Fruit fly (Drosophila melanogaster) whole organism, embryonic: Measurements from ENCODE around the gene CG14881.

Experiments
- Atf3 ChIP-seq: fragments of 200-800 bp; sonication (Bioruptor generic); optimal IDR thresholded peaks from 3 replicates; lab custom pipeline; 2016; ENCODE audit warnings: missing biosample characterization, missing genetic modification characterization
- CG10321 ChIP-seq: fragments of 200-800 bp; sonication (Bioruptor generic); IDR thresholded peaks from 2 replicates; pipeline ENCODE4 v1.3.6; 2022; ENCODE audit warnings: missing biosample characterization, missing genetic modification characterization
- CG11247 ChIP-seq: fragments of 200-800 bp; sonication (Bioruptor generic); IDR thresholded peaks from 2 replicates; pipeline ENCODE4 v1.3.6; 2022; ENCODE audit warnings: missing biosample characterization, missing genetic modification characterization
- CG11398 ChIP-seq: fragments of 200-800 bp; sonication (Bioruptor generic); optimal IDR thresholded peaks from 2 replicates; lab custom pipeline; 2016; ENCODE audit warnings: missing biosample characterization, missing genetic modification characterization
- CG15514 ChIP-seq: fragments of 200-800 bp; sonication (Bioruptor generic); optimal IDR thresholded peaks from 3 replicates; lab custom pipeline; 2017; ENCODE audit warnings: missing biosample characterization, missing genetic modification characterization, mild to moderate bottlenecking, moderate library complexity, missing genetic modification reagents
- CG18599 ChIP-seq: fragments of 200-800 bp; sonication (Bioruptor generic); optimal IDR thresholded peaks from 3 replicates; lab custom pipeline; 2017; ENCODE audit warnings: missing biosample characterization, missing genetic modification characterization, mild to moderate bottlenecking, moderate library complexity, missing genetic modification reagents
- CG32767 ChIP-seq: fragments of 200-800 bp; sonication (Bioruptor generic); IDR thresholded peaks from 2 replicates; pipeline ENCODE4 v1.3.6; 2022; ENCODE audit warnings: missing biosample characterization, missing genetic modification characterization
- CG33557 ChIP-seq: fragments of 200-800 bp; sonication (Bioruptor generic); optimal IDR thresholded peaks from 2 replicates; lab custom pipeline; 2019; ENCODE audit warnings: missing biosample characterization, mild to moderate bottlenecking, missing genetic modification characterization, moderate library complexity
- CG3847 ChIP-seq: fragments of 200-800 bp; sonication (Bioruptor generic); IDR thresholded peaks from 2 replicates; pipeline ENCODE4 v1.3.6; 2022; ENCODE audit warnings: missing biosample characterization, missing genetic modification characterization
- CG3995 ChIP-seq: fragments of 200-800 bp; sonication (Bioruptor generic); optimal IDR thresholded peaks from 3 replicates; lab custom pipeline; 2016; ENCODE audit warnings: missing biosample characterization, missing genetic modification characterization
- CG4424 ChIP-seq: fragments of 200-800 bp; sonication (Bioruptor generic); optimal IDR thresholded peaks from 3 replicates; lab custom pipeline; 2016; ENCODE audit warnings: missing biosample characterization, missing genetic modification characterization
- CG4820 ChIP-seq: fragments of 200-800 bp; sonication (Bioruptor generic); optimal IDR thresholded peaks from 3 replicates; lab custom pipeline; 2016; ENCODE audit warnings: missing biosample characterization, missing genetic modification characterization
- CG6654 ChIP-seq: fragments of 200-800 bp; sonication (Bioruptor generic); optimal IDR thresholded peaks from 2 replicates; lab custom pipeline; 2017; ENCODE audit warnings: missing biosample characterization, mild to moderate bottlenecking, missing genetic modification characterization
- CG8290 ChIP-seq, 3 experiments: fragments of 200-800 bp; sonication (Bioruptor generic); optimal IDR thresholded peaks; 2 replicates each; lab custom pipeline; 2016 to 2019; ENCODE audit warnings: missing biosample characterization in 3 of 3, missing genetic modification characterization in 3 of 3, mild to moderate bottlenecking in 2 of 3, moderate library complexity in 1 of 3
- CG8924 ChIP-seq: fragments of 200-800 bp; optimal IDR thresholded peaks from 3 replicates; lab custom pipeline; 2019; ENCODE audit warnings: missing biosample characterization, mild to moderate bottlenecking, missing genetic modification characterization, moderate library complexity
- CrebB ChIP-seq: fragments of 200-800 bp; sonication (Bioruptor generic); optimal IDR thresholded peaks from 3 replicates; lab custom pipeline; 2018; ENCODE audit warnings: missing biosample characterization, mild to moderate bottlenecking, missing genetic modification characterization
- Dfd ChIP-seq, 2 experiments: fragments of >200 bp; optimal IDR thresholded peaks; 2 replicates each; lab custom pipeline; 2017; ENCODE audit warnings: missing biosample characterization in 2 of 2, missing genetic modification characterization in 2 of 2
- HLHmδ ChIP-seq: fragments of 200-800 bp; sonication (Bioruptor generic); optimal IDR thresholded peaks from 2 replicates; lab custom pipeline; 2018; ENCODE audit warnings: missing biosample characterization, mild to moderate bottlenecking, missing genetic modification characterization, moderate library complexity
- Lim3 ChIP-seq: fragments of 200-800 bp; sonication (Bioruptor generic); IDR thresholded peaks from 2 replicates; pipeline ENCODE4 v1.3.6; 2022; ENCODE audit warnings: missing biosample characterization, missing genetic modification characterization
- MBD-R2 ChIP-seq: fragments of 200-800 bp; sonication (Bioruptor generic); IDR thresholded peaks from 2 replicates; pipeline ENCODE4 v1.3.6; 2022; ENCODE audit warnings: missing biosample characterization, missing genetic modification characterization
- Mrtf ChIP-seq: fragments of 200-800 bp; sonication (Bioruptor generic); IDR thresholded peaks from 3 replicates; pipeline ENCODE4 v1.3.6; 2022; ENCODE audit warnings: missing biosample characterization, missing genetic modification characterization
- Nf-YB ChIP-seq: fragments of 200-800 bp; sonication (Bioruptor generic); optimal IDR thresholded peaks from 3 replicates; lab custom pipeline; 2019; ENCODE audit warnings: missing biosample characterization, mild to moderate bottlenecking, missing genetic modification characterization, moderate library complexity
- Nf-YC ChIP-seq: fragments of 200-800 bp; optimal IDR thresholded peaks from 3 replicates; lab custom pipeline; 2019; ENCODE audit warnings: missing biosample characterization, mild to moderate bottlenecking, missing genetic modification characterization, moderate library complexity
- Sry-δ ChIP-seq: fragments of 200-800 bp; sonication (Bioruptor generic); optimal IDR thresholded peaks from 2 replicates; lab custom pipeline; 2016; ENCODE audit warnings: missing biosample characterization, missing genetic modification characterization
- TFAM ChIP-seq: fragments of 200-800 bp; sonication (Bioruptor generic); optimal IDR thresholded peaks from 2 replicates; lab custom pipeline; 2017; ENCODE audit warnings: missing biosample characterization, missing genetic modification characterization, inconsistent platforms
- amos ChIP-seq: fragments of 200-800 bp; sonication (Bioruptor generic); IDR thresholded peaks from 2 replicates; pipeline ENCODE4 v1.3.6; 2022; ENCODE audit warnings: missing biosample characterization, missing genetic modification characterization; ENCODE audit not compliant: partially characterized antibody
- ash1 ChIP-seq: fragments of 200-800 bp; sonication (Bioruptor generic); optimal IDR thresholded peaks from 2 replicates; lab custom pipeline; 2018; ENCODE audit warnings: missing biosample characterization, mild to moderate bottlenecking, missing genetic modification characterization
- az2 ChIP-seq: fragments of 200-800 bp; sonication (Bioruptor generic); optimal IDR thresholded peaks from 3 replicates; lab custom pipeline; 2016; ENCODE audit warnings: missing biosample characterization, missing genetic modification characterization
- bcd ChIP-seq: fragments of 200-800 bp; sonication (Bioruptor generic); optimal IDR thresholded peaks from 2 replicates; lab custom pipeline; 2017; ENCODE audit warnings: missing biosample characterization, mild to moderate bottlenecking, missing genetic modification characterization
- btn ChIP-seq: fragments of 200-800 bp; sonication (Bioruptor generic); optimal IDR thresholded peaks from 2 replicates; lab custom pipeline; 2016; ENCODE audit warnings: missing biosample characterization, missing genetic modification characterization
- croc ChIP-seq: fragments of 200-800 bp; sonication (Bioruptor generic); conservative IDR thresholded peaks from 3 replicates; pipeline ENCODE4 v1.3.6; 2022; ENCODE audit warnings: missing biosample characterization, missing genetic modification characterization
- crol ChIP-seq: fragments of 200-800 bp; sonication (Bioruptor generic); IDR thresholded peaks from 2 replicates; pipeline ENCODE4 v1.3.6; 2022; ENCODE audit warnings: missing biosample characterization, missing genetic modification characterization
- crp ChIP-seq, 2 experiments: fragments of 200-800 bp; sonication (Bioruptor generic); optimal IDR thresholded peaks; 2 replicates in 1 of 2; 3 replicates in 1 of 2; lab custom pipeline; 2017; ENCODE audit warnings: missing biosample characterization in 2 of 2, missing genetic modification characterization in 2 of 2, mild to moderate bottlenecking in 1 of 2, moderate library complexity in 1 of 2
- dimm ChIP-seq: fragments of 200-800 bp; sonication (Bioruptor generic); IDR thresholded peaks from 2 replicates; pipeline ENCODE4 v1.3.6; 2022; ENCODE audit warnings: missing biosample characterization, missing genetic modification characterization
- ewg ChIP-seq: fragments of 200-800 bp; sonication (Bioruptor generic); optimal IDR thresholded peaks from 3 replicates; lab custom pipeline; 2017; ENCODE audit warnings: mild to moderate bottlenecking, missing biosample characterization, missing genetic modification reagents, missing genetic modification characterization
- grn ChIP-seq: fragments of 200-800 bp; sonication (Bioruptor generic); optimal IDR thresholded peaks from 3 replicates; lab custom pipeline; 2017; ENCODE audit warnings: missing biosample characterization, missing genetic modification characterization
- phol ChIP-seq: fragments of 200-800 bp; sonication (Bioruptor generic); optimal IDR thresholded peaks from 3 replicates; lab custom pipeline; 2018; ENCODE audit warnings: missing biosample characterization, mild to moderate bottlenecking, missing genetic modification characterization, moderate library complexity
- pzg ChIP-seq: fragments of 200-800 bp; sonication (Bioruptor generic); optimal IDR thresholded peaks from 3 replicates; lab custom pipeline; 2018; ENCODE audit warnings: missing biosample characterization, mild to moderate bottlenecking, missing genetic modification characterization, moderate library complexity
- seq ChIP-seq: fragments of 200-800 bp; sonication (Bioruptor generic); IDR thresholded peaks from 2 replicates; pipeline ENCODE4 v1.3.6; 2022; ENCODE audit warnings: missing biosample characterization, missing genetic modification characterization
- slou ChIP-seq: fragments of 200-800 bp; sonication (Bioruptor generic); optimal IDR thresholded peaks from 3 replicates; lab custom pipeline; 2016; ENCODE audit warnings: missing biosample characterization, missing genetic modification characterization
- so ChIP-seq: fragments of 200-800 bp; sonication (Bioruptor generic); IDR thresholded peaks from 3 replicates; pipeline ENCODE4 v1.3.6; 2022; ENCODE audit warnings: missing biosample characterization, missing genetic modification characterization
- sqz ChIP-seq: fragments of 200-800 bp; sonication (Bioruptor generic); optimal IDR thresholded peaks from 3 replicates; lab custom pipeline; 2018; ENCODE audit warnings: missing biosample characterization, mild to moderate bottlenecking, missing genetic modification characterization
- toy ChIP-seq: fragments of 200-800 bp; sonication (Bioruptor generic); IDR thresholded peaks from 2 replicates; pipeline ENCODE4 v1.3.6; 2022; ENCODE audit warnings: missing biosample characterization, missing genetic modification characterization
- vfl ChIP-seq: fragments of 200-800 bp; sonication (Bioruptor generic); optimal IDR thresholded peaks from 2 replicates; lab custom pipeline; 2016; ENCODE audit warnings: missing biosample characterization, missing genetic modification characterization

CG14881 gene

dm6 chr3R:16434599-16434998, at the start of gene CG14881:
Gene CG14881 (plus strand): TSS chr3R:16434899.
- TF ChIP-seq so (no peak), CrebB (no peak), CG3995 (no peak), MBD-R2 (GFP tag; lab: Robert Waterston, UW) (peak; percentile 52), crp (GFP tag; optimal IDR thresholded peaks at IDR 0.05; lab: Kevin White, UChicago) (peak in 1 of 2 experiments; percentile 40), CG8924 (tag; lab: Kevin White, UChicago) (no peak), pzg (GFP tag; lab: Kevin White, UChicago) (peak; percentile 16), TFAM (GFP tag; lab: Kevin White, UChicago) (no peak), Dfd (GFP tag; optimal IDR thresholded peaks at IDR 0.05; lab: Kevin White, UChicago) (no peak)
- TF ChIP-seq, all 482 proteins: peak for 3

- TF ChIP-seq CG4424 (GFP tag; lab: Kevin White, UChicago) (no peak), CG10321 (no peak), slou (no peak), ewg (GFP tag; lab: Kevin White, UChicago) (peak; percentile 20), grn (GFP tag; lab: Kevin White, UChicago) (no peak), CG32767 (GFP tag; lab: Robert Waterston, UW) (peak; percentile 67; the same call in 1 of the 2 replicates), Mrtf (GFP tag; lab: Robert Waterston, UW) (no peak), Sry-δ (no peak), CG4820 (no peak), crol (GFP tag; lab: Robert Waterston, UW) (0 out of 2 replicates have a peak, but pooled peaks have one; percentile 24), CG15514 (no peak), CG8290 (GFP tag; optimal IDR thresholded peaks at IDR 0.05; lab: Kevin White, UChicago) (no peak), CG8290 (tag; optimal IDR thresholded peaks at IDR 0.05; lab: Kevin White, UChicago) (no peak), Nf-YC (tag; lab: Kevin White, UChicago) (peak; percentile 90), Nf-YB (GFP tag; lab: Kevin White, UChicago) (peak; percentile 87), HLHmδ (GFP tag; lab: Kevin White, UChicago) (no peak), CG6654 (GFP tag; lab: Kevin White, UChicago) (no peak), vfl (GFP tag; lab: Kevin White, UChicago) (no peak), CG11398 (GFP tag; lab: Kevin White, UChicago) (no peak), CG33557 (no peak), croc (GFP tag; lab: Robert Waterston, UW) (no peak), bcd (GFP tag; lab: Kevin White, UChicago) (no peak), CG11247 (GFP tag; lab: Robert Waterston, UW) (no peak), seq (peak; percentile 88), Lim3 (GFP tag; lab: Robert Waterston, UW) (no peak), Atf3 (GFP tag; lab: Kevin White, UChicago) (no peak), btn (GFP tag; lab: Kevin White, UChicago) (no peak), sqz (GFP tag; lab: Kevin White, UChicago) (no peak), CG3847 (GFP tag; lab: Robert Waterston, UW) (no peak), ash1 (GFP tag; lab: Kevin White, UChicago) (no peak), toy (GFP tag; lab: Robert Waterston, UW) (no peak), dimm (GFP tag; lab: Robert Waterston, UW) (no peak), amos (no peak), az2 (no peak), CG18599 (no peak), phol (tag; lab: Kevin White, UChicago) (peak; percentile 33)
These were observed 49.1 kb upstream of the CG14881 start for dm6 chr3R:16385586-16385985.
